Worm (Caenorhabditis elegans) whole organism, late embryonic: ENCODE measurements around the gene spr-2.

Experiments
- C08G9.2 ChIP-seq: sonication (generic microtip); optimal IDR thresholded peaks from 2 replicates; lab custom pipeline; 2016; ENCODE audit warnings: mild to moderate bottlenecking, missing genetic modification characterization, moderate library complexity, missing compliant biosample characterization
- F13H6.1 ChIP-seq: sonication (generic microtip); optimal IDR thresholded peaks from 2 replicates; lab custom pipeline; 2016; ENCODE audit warnings: missing genetic modification characterization, missing compliant biosample characterization
- K02D7.2 ChIP-seq: sonication (generic microtip); optimal IDR thresholded peaks from 2 replicates; lab custom pipeline; 2017; ENCODE audit warnings: mild to moderate bottlenecking, missing genetic modification characterization, missing compliant biosample characterization
- T23F11.4 ChIP-seq: fragments of 200-800 bp; sonication (Bioruptor generic); optimal IDR thresholded peaks from 2 replicates; lab custom pipeline; 2018; ENCODE audit warnings: mild to moderate bottlenecking, missing genetic modification characterization, missing compliant biosample characterization
- Y22D7AL.16 ChIP-seq: sonication (generic microtip); optimal IDR thresholded peaks from 2 replicates; lab custom pipeline; 2016; ENCODE audit warnings: missing genetic modification characterization, missing compliant biosample characterization
- ceh-14 ChIP-seq: sonication (generic microtip); optimal IDR thresholded peaks from 2 replicates; lab custom pipeline; 2016; ENCODE audit warnings: missing genotype, missing genetic modification characterization, missing compliant biosample characterization
- ceh-18 ChIP-seq: sonication (generic microtip); optimal IDR thresholded peaks from 2 replicates; lab custom pipeline; 2016; ENCODE audit warnings: missing genetic modification characterization, missing compliant biosample characterization
- ceh-22 ChIP-seq: sonication (generic microtip); optimal IDR thresholded peaks from 2 replicates; lab custom pipeline; 2017; ENCODE audit warnings: missing biosample characterization, missing genetic modification characterization
- ceh-6 ChIP-seq: fragments of 200-800 bp; sonication (Bioruptor generic); optimal IDR thresholded peaks from 2 replicates; lab custom pipeline; 2018; ENCODE audit warnings: mild to moderate bottlenecking, missing genetic modification characterization, missing compliant biosample characterization
- dve-1 ChIP-seq: sonication (generic microtip); optimal IDR thresholded peaks from 2 replicates; lab custom pipeline; 2017; ENCODE audit warnings: antibody characterized with exemption, mild to moderate bottlenecking, missing genetic modification characterization, missing compliant biosample characterization
- elt-2 ChIP-seq: sonication (generic microtip); optimal IDR thresholded peaks from 2 replicates; lab custom pipeline; 2016; ENCODE audit warnings: missing genetic modification reagents, missing genetic modification characterization, missing compliant biosample characterization
- elt-4 ChIP-seq: sonication (generic microtip); optimal IDR thresholded peaks from 2 replicates; lab custom pipeline; 2016; ENCODE audit warnings: missing genetic modification characterization, missing compliant biosample characterization
- eyg-1 ChIP-seq: sonication (generic microtip); optimal IDR thresholded peaks from 2 replicates; lab custom pipeline; 2016; ENCODE audit warnings: missing genotype, missing genetic modification characterization, missing compliant biosample characterization
- fkh-10 ChIP-seq: fragments of 150-350 bp; optimal IDR thresholded peaks from 2 replicates; lab custom pipeline; 2014; ENCODE audit warnings: missing biosample characterization, missing genetic modification reagents, missing genetic modification characterization
- gmeb-2 ChIP-seq: sonication (generic microtip); optimal IDR thresholded peaks from 2 replicates; lab custom pipeline; 2016; ENCODE audit warnings: missing genetic modification characterization, inconsistent platforms, missing compliant biosample characterization
- hlh-13 ChIP-seq: fragments of 200-800 bp; sonication (Bioruptor generic); optimal IDR thresholded peaks from 2 replicates; lab custom pipeline; 2018; ENCODE audit warnings: mild to moderate bottlenecking, missing genetic modification characterization, missing compliant biosample characterization
- hlh-15 ChIP-seq: sonication (generic microtip); optimal IDR thresholded peaks from 2 replicates; lab custom pipeline; 2016; ENCODE audit warnings: missing genetic modification characterization, missing compliant biosample characterization
- hlh-6 ChIP-seq: sonication (generic microtip); optimal IDR thresholded peaks from 2 replicates; lab custom pipeline; 2016; ENCODE audit warnings: missing genotype, missing genetic modification characterization, missing compliant biosample characterization
- lim-6 ChIP-seq: sonication (generic microtip); optimal IDR thresholded peaks from 2 replicates; lab custom pipeline; 2016; ENCODE audit warnings: missing genetic modification characterization, missing compliant biosample characterization
- madf-2 ChIP-seq: sonication (generic microtip); optimal IDR thresholded peaks from 2 replicates; lab custom pipeline; 2017; ENCODE audit warnings: missing genetic modification characterization, missing compliant biosample characterization
- mec-3 ChIP-seq: sonication (generic microtip); optimal IDR thresholded peaks from 2 replicates; lab custom pipeline; 2016; ENCODE audit warnings: borderline replicate concordance, missing genetic modification characterization, missing compliant biosample characterization
- nfya-1 ChIP-seq: sonication (generic microtip); optimal IDR thresholded peaks from 2 replicates; lab custom pipeline; 2017; ENCODE audit warnings: missing genetic modification characterization, mild to moderate bottlenecking, missing compliant biosample characterization, antibody characterized with exemption, moderate library complexity
- nhr-11 ChIP-seq: fragments of 150-350 bp; optimal IDR thresholded peaks from 2 replicates; lab custom pipeline; 2014; ENCODE audit warnings: missing biosample characterization, missing genetic modification characterization
- nhr-232 ChIP-seq: sonication (generic microtip); optimal IDR thresholded peaks from 2 replicates; lab custom pipeline; 2016; ENCODE audit warnings: missing genetic modification characterization, missing compliant biosample characterization
- odd-2 ChIP-seq: sonication (generic microtip); optimal IDR thresholded peaks from 2 replicates; lab custom pipeline; 2017; ENCODE audit warnings: antibody characterized with exemption, mild to moderate bottlenecking, missing genetic modification characterization, missing compliant biosample characterization
- pqm-1 ChIP-seq: sonication (generic microtip); optimal IDR thresholded peaks from 2 replicates; lab custom pipeline; 2016; ENCODE audit warnings: missing genetic modification characterization, missing compliant biosample characterization
- ref-2 ChIP-seq: sonication (generic microtip); optimal IDR thresholded peaks from 2 replicates; lab custom pipeline; 2016; ENCODE audit warnings: missing genetic modification characterization, missing compliant biosample characterization
- rnt-1 ChIP-seq: sonication (generic microtip); optimal IDR thresholded peaks from 2 replicates; lab custom pipeline; 2016; ENCODE audit warnings: missing genetic modification characterization, missing compliant biosample characterization
- sox-4 ChIP-seq: sonication (generic microtip); optimal IDR thresholded peaks from 2 replicates; lab custom pipeline; 2017; ENCODE audit warnings: mild to moderate bottlenecking, missing genetic modification characterization, inconsistent platforms, missing compliant biosample characterization
- syd-9 ChIP-seq: sonication (generic microtip); optimal IDR thresholded peaks from 2 replicates; lab custom pipeline; 2016; ENCODE audit warnings: mild to moderate bottlenecking, missing genetic modification characterization, moderate library complexity, missing compliant biosample characterization
- ttx-3 ChIP-seq: sonication (generic microtip); optimal IDR thresholded peaks from 2 replicates; lab custom pipeline; 2016; ENCODE audit warnings: missing genetic modification reagents, missing genetic modification characterization, missing compliant biosample characterization
- unc-55 ChIP-seq: sonication (generic microtip); optimal IDR thresholded peaks from 2 replicates; lab custom pipeline; 2017; ENCODE audit warnings: missing biosample characterization, missing genetic modification reagents, missing genetic modification characterization
- unc-86 ChIP-seq: sonication (generic microtip); optimal IDR thresholded peaks from 2 replicates; lab custom pipeline; 2016; ENCODE audit warnings: missing genetic modification characterization, missing compliant biosample characterization

spr-2 gene

ce11 chrIV:8866092-8866491 lies 25.2 kb upstream of the spr-2 start:
- no peak for TF ChIP-seq dve-1
- TF ChIP-seq nfya-1 (tag; lab: Kevin White, UChicago), result peak; percentile 5
- peak; percentile 72 for TF ChIP-seq ceh-18 (tag; lab: Kevin White, UChicago)
- TF ChIP-seq rnt-1, result peak; percentile 24
- no peak for TF ChIP-seq gmeb-2 (tag; lab: Kevin White, UChicago)
- peak; percentile 45 for TF ChIP-seq hlh-6
- no peak for TF ChIP-seq unc-86
- TF ChIP-seq fkh-10 (GFP tag; lab: Kevin White, UChicago), result no peak
- peak; percentile 78 for TF ChIP-seq unc-55 (GFP tag; lab: Kevin White, UChicago)

DNA sequence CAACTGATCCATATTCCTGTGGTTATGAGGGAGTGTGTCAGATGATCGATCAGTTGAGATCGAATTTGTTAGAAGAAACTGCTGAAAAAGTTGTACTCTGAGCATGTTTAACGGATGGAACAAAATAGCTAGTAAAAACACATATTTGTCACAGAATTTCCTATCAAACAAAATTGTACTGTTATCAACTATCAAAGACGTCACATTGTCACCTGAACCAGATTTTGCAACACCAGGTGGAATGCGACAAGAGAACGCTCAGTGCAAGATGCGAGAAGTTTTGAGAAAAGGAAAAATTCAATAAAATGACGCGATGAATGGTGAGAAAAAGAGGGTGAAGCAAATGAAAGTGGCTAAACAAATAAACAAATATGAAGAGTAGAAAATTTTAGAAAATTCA lies 23.7 kb upstream of the spr-2 start:
- TF ChIP-seq sox-4 (tag; lab: Kevin White, UChicago) (no peak), ref-2 (tag; lab: Kevin White, UChicago) (no peak), C08G9.2 (no peak), nhr-11 (tag; lab: Kevin White, UChicago) (no peak), madf-2 (tag; lab: Kevin White, UChicago) (no peak), K02D7.2 (no peak), hlh-15 (tag; lab: Kevin White, UChicago) (no peak), elt-4 (tag; lab: Kevin White, UChicago) (no peak), hlh-6 (no peak), odd-2 (tag; lab: Kevin White, UChicago) (no peak), hlh-13 (GFP tag; lab: Kevin White, UChicago) (no peak), F13H6.1 (tag; lab: Kevin White, UChicago) (no peak), T23F11.4 (GFP tag; lab: Kevin White, UChicago) (no peak), pqm-1 (tag; lab: Kevin White, UChicago) (no peak), nhr-232 (tag; lab: Kevin White, UChicago) (no peak), Y22D7AL.16 (tag; lab: Kevin White, UChicago) (no peak)

ce11 chrIV:8869624-8870023 lies 21.6 kb upstream of the spr-2 start, which contains the start of gene npp-23:
Gene npp-23 (minus strand): TSS chrIV:8869679.
- TF ChIP-seq nfya-1 (tag; lab: Kevin White, UChicago) (peak; percentile 13), elt-2 (tag; lab: Kevin White, UChicago) (peak; percentile 7), pqm-1 (tag; lab: Kevin White, UChicago) (no peak)
- TF ChIP-seq, all 69 proteins: peak for 2

DNA sequence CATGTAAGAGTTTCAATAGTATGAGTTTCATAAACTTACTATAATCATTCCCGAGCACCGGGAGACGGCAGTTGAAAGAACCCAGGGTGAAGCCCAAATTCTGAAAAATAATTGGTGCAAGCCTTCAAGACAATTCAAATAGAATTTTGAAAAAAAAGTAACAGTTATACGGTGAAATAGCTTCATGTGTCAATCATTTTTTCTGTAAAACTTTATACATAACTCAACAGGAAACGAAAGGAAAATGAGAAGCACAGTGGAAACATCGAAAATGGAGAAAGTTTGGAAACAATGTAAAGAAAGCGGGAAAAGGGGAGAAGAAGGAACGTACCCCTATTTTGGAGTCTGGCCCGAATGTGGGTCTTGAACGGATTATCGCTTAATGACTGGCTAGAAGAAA lies 18.3 kb upstream of the spr-2 start, which contains the start of gene C09G9.3:
TSS of gene C09G9.3 (minus strand) at position 101 of the 400 bp plus-strand sequence.
- no peak for TF ChIP-seq mec-3
- no peak for TF ChIP-seq syd-9 (tag; lab: Kevin White, UChicago)
- TF ChIP-seq ceh-14 (tag; lab: Kevin White, UChicago), result no peak
- no peak for TF ChIP-seq C08G9.2
- no peak for TF ChIP-seq fkh-10 (GFP tag; lab: Kevin White, UChicago)
- no peak for TF ChIP-seq hlh-6
- TF ChIP-seq unc-86, result no peak
- no peak for TF ChIP-seq ceh-6 (GFP tag; lab: Kevin White, UChicago)
- TF ChIP-seq eyg-1 (tag; lab: Kevin White, UChicago), result no peak

DNA sequence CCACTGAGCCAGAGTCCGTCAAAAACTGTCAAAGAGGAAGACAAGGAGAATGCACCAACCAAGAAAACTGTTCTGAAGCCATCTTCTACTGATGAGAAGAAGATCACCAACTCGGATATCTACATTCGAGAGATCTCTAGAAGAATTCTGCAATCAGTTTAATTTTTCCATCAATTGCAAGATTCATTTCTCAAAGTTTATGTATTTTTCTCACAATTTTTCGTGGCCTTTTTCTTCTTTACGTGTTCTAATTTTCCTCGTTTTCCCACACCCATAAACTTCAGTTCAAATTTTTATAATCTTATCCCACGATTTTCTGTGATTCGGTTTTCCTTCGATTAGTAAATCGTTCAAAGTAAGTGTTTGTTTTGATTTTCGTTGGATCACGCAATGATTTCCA lies 17.4 kb upstream of the spr-2 start, which contains the start of gene hdl-2:
TSS of gene hdl-2 (plus strand) at position 301 of the 400 bp plus-strand sequence.
- TF ChIP-seq ttx-3 (tag; lab: Kevin White, UChicago), result no peak

ce11 chrIV:8879810-8880209 lies 11.5 kb upstream of the spr-2 start, which contains the start of gene npax-4:
Gene npax-4 (minus strand): TSS chrIV:8879910.
- TF ChIP-seq lim-6, result no peak
- no peak for TF ChIP-seq ceh-14 (tag; lab: Kevin White, UChicago)
- TF ChIP-seq F13H6.1 (tag; lab: Kevin White, UChicago), result no peak
- TF ChIP-seq pqm-1 (tag; lab: Kevin White, UChicago), result no peak
- TF ChIP-seq ceh-22, result no peak
- TF ChIP-seq, all 69 proteins: peak for 0
